Fruit fly (Drosophila melanogaster) whole organism, embryonic: ENCODE measurements around the gene CG1764.
A peak's percentile ranks its signal among the peaks of the same experiment; 100 is the strongest.

Source experiments
- Ada2b ChIP-seq: fragments of 200-800 bp; sonication (Bioruptor generic); IDR thresholded peaks from 2 replicates; pipeline ENCODE4 v1.3.6; 2022; ENCODE audit warnings: missing biosample characterization, missing genetic modification characterization
- Bdp1 ChIP-seq: fragments of 200-800 bp; sonication (Bioruptor generic); optimal IDR thresholded peaks from 3 replicates; lab custom pipeline; 2016; ENCODE audit warnings: missing biosample characterization, missing genetic modification characterization
- CG10209 ChIP-seq: fragments of 200-800 bp; sonication (Bioruptor generic); optimal IDR thresholded peaks from 3 replicates; lab custom pipeline; 2017; ENCODE audit warnings: missing biosample characterization, mild to moderate bottlenecking, missing genetic modification characterization, missing genetic modification reagents
- CG10274 ChIP-seq: fragments of 200-800 bp; sonication (Bioruptor generic); optimal IDR thresholded peaks from 3 replicates; lab custom pipeline; 2017; ENCODE audit warnings: missing biosample characterization, mild to moderate bottlenecking, missing genetic modification characterization
- CG10543 ChIP-seq: fragments of 200-800 bp; sonication (Bioruptor generic); optimal IDR thresholded peaks from 3 replicates; lab custom pipeline; 2017; ENCODE audit warnings: missing biosample characterization, mild to moderate bottlenecking, missing genetic modification characterization, moderate library complexity
- CG12071 ChIP-seq: fragments of 200-800 bp; sonication (Bioruptor generic); optimal IDR thresholded peaks from 3 replicates; lab custom pipeline; 2018; ENCODE audit warnings: missing biosample characterization, mild to moderate bottlenecking, missing genetic modification characterization
- CG12659 ChIP-seq: fragments of 200-800 bp; sonication (Bioruptor generic); optimal IDR thresholded peaks from 3 replicates; lab custom pipeline; 2017; ENCODE audit warnings: mild to moderate bottlenecking, missing biosample characterization, missing genetic modification reagents, missing genetic modification characterization
- CG12744 ChIP-seq: fragments of 200-800 bp; sonication (Bioruptor generic); optimal IDR thresholded peaks from 2 replicates; lab custom pipeline; 2016; ENCODE audit warnings: missing biosample characterization, missing genetic modification characterization
- CG13287 ChIP-seq: fragments of 200-800 bp; sonication (Bioruptor generic); IDR thresholded peaks from 2 replicates; pipeline ENCODE4 v1.3.6; 2022; ENCODE audit warnings: missing biosample characterization, missing genetic modification characterization; ENCODE audit not compliant: partially characterized antibody
- CG15514 ChIP-seq: fragments of 200-800 bp; sonication (Bioruptor generic); optimal IDR thresholded peaks from 3 replicates; lab custom pipeline; 2017; ENCODE audit warnings: missing biosample characterization, missing genetic modification characterization, mild to moderate bottlenecking, moderate library complexity, missing genetic modification reagents
- CG15601 ChIP-seq: fragments of 200-800 bp; sonication (Bioruptor generic); optimal IDR thresholded peaks from 3 replicates; lab custom pipeline; 2019; ENCODE audit warnings: missing biosample characterization, mild to moderate bottlenecking, missing genetic modification characterization, moderate library complexity
- CG33213 ChIP-seq: fragments of 200-800 bp; sonication (Bioruptor generic); optimal IDR thresholded peaks from 3 replicates; lab custom pipeline; 2016; ENCODE audit warnings: missing biosample characterization, missing genetic modification characterization
- CG33557 ChIP-seq: fragments of 200-800 bp; sonication (Bioruptor generic); optimal IDR thresholded peaks from 2 replicates; lab custom pipeline; 2019; ENCODE audit warnings: missing biosample characterization, mild to moderate bottlenecking, missing genetic modification characterization, moderate library complexity
- CG5245 ChIP-seq: fragments of 200-800 bp; sonication (Bioruptor generic); optimal IDR thresholded peaks from 3 replicates; lab custom pipeline; 2016; ENCODE audit warnings: missing biosample characterization, missing genetic modification characterization
- CG6765 ChIP-seq: fragments of 200-800 bp; sonication (Bioruptor generic); optimal IDR thresholded peaks from 3 replicates; lab custom pipeline; 2017; ENCODE audit warnings: missing biosample characterization, mild to moderate bottlenecking, missing genetic modification characterization
- CG7786 ChIP-seq: fragments of 200-800 bp; sonication (Bioruptor generic); optimal IDR thresholded peaks from 2 replicates; lab custom pipeline; 2016; ENCODE audit warnings: missing biosample characterization, missing genetic modification characterization
- CG9932 ChIP-seq: fragments of 200-800 bp; sonication (Bioruptor generic); IDR thresholded peaks from 2 replicates; pipeline ENCODE4 v1.3.6; 2022; ENCODE audit warnings: missing biosample characterization, missing genetic modification characterization
- CTCF ChIP-seq: fragments of 200-800 bp; sonication (Bioruptor generic); optimal IDR thresholded peaks from 2 replicates; lab custom pipeline; 2017; ENCODE audit warnings: missing biosample characterization, mild to moderate bottlenecking, missing genetic modification characterization, moderate library complexity
- Camta ChIP-seq: fragments of 200-800 bp; sonication (Bioruptor generic); optimal IDR thresholded peaks from 2 replicates; lab custom pipeline; 2016; ENCODE audit warnings: missing biosample characterization, missing genetic modification characterization
- D19A ChIP-seq: fragments of 200-800 bp; optimal IDR thresholded peaks from 3 replicates; lab custom pipeline; 2019; ENCODE audit warnings: missing biosample characterization, mild to moderate bottlenecking, missing genetic modification characterization, moderate library complexity
- Dip3 ChIP-seq: fragments of 200-800 bp; sonication (Bioruptor generic); optimal IDR thresholded peaks from 3 replicates; lab custom pipeline; 2016; ENCODE audit warnings: missing biosample characterization, missing genetic modification characterization
- Drgx ChIP-seq: fragments of 200-800 bp; sonication (Bioruptor generic); IDR thresholded peaks from 2 replicates; pipeline ENCODE4 v1.3.6; 2022; ENCODE audit warnings: missing biosample characterization, missing genetic modification characterization
- E2f2 ChIP-seq: fragments of 200-800 bp; sonication (Bioruptor generic); IDR thresholded peaks from 2 replicates; pipeline ENCODE4 v1.3.6; 2022; ENCODE audit warnings: missing biosample characterization, missing genetic modification characterization
- Eip74EF ChIP-seq, 2 experiments: fragments of 200-800 bp in 1 of 2; fragments of >200 bp in 1 of 2; sonication (Bioruptor generic) in 1 of 2; optimal IDR thresholded peaks; 2 replicates each; lab custom pipeline; 2017 to 2019; ENCODE audit warnings: missing biosample characterization in 2 of 2, missing genetic modification characterization in 2 of 2, mild to moderate bottlenecking in 1 of 2, moderate library complexity in 1 of 2
- Ets97D ChIP-seq: fragments of 200-800 bp; sonication (Bioruptor generic); optimal IDR thresholded peaks from 3 replicates; lab custom pipeline; 2016; ENCODE audit warnings: missing biosample characterization, missing genetic modification characterization
- Fer3 ChIP-seq: fragments of 200-800 bp; sonication (Bioruptor generic); optimal IDR thresholded peaks from 2 replicates; lab custom pipeline; 2018; ENCODE audit warnings: missing biosample characterization, mild to moderate bottlenecking, missing genetic modification characterization, moderate library complexity
- GATAe ChIP-seq: fragments of 200-800 bp; sonication (Bioruptor generic); conservative IDR thresholded peaks from 2 replicates; pipeline ENCODE4 v1.3.6; 2022; ENCODE audit warnings: missing biosample characterization, missing genetic modification characterization
- HmgZ ChIP-seq: fragments of 200-800 bp; sonication (Bioruptor generic); optimal IDR thresholded peaks from 2 replicates; lab custom pipeline; 2018; ENCODE audit warnings: missing biosample characterization, mild to moderate bottlenecking, missing genetic modification characterization
- Hmr ChIP-seq: fragments of 200-800 bp; sonication (Bioruptor generic); optimal IDR thresholded peaks from 3 replicates; lab custom pipeline; 2017; ENCODE audit warnings: mild to moderate bottlenecking, missing biosample characterization, missing genetic modification reagents, missing genetic modification characterization
- Hr78 ChIP-seq, 2 experiments: fragments of 200-800 bp in 1 of 2; fragments of >200 bp in 1 of 2; sonication (Bioruptor generic) in 1 of 2; optimal IDR thresholded peaks; 2 replicates each; lab custom pipeline; 2017 to 2019; ENCODE audit warnings: missing biosample characterization in 2 of 2, missing genetic modification characterization in 2 of 2, mild to moderate bottlenecking in 1 of 2, moderate library complexity in 1 of 2
- NfI ChIP-seq: fragments of 200-800 bp; sonication (Bioruptor generic); optimal IDR thresholded peaks from 3 replicates; lab custom pipeline; 2018; ENCODE audit warnings: missing biosample characterization, mild to moderate bottlenecking, missing genetic modification characterization, moderate library complexity
- PHDP ChIP-seq: fragments of 200-800 bp; sonication (Bioruptor generic); optimal IDR thresholded peaks from 3 replicates; lab custom pipeline; 2018; ENCODE audit warnings: missing biosample characterization, mild to moderate bottlenecking, missing genetic modification characterization, moderate library complexity
- Side ChIP-seq: fragments of 200-800 bp; sonication (Bioruptor generic); optimal IDR thresholded peaks from 2 replicates; lab custom pipeline; 2016; ENCODE audit warnings: missing biosample characterization, missing genetic modification characterization
- TFAM ChIP-seq: fragments of 200-800 bp; sonication (Bioruptor generic); optimal IDR thresholded peaks from 2 replicates; lab custom pipeline; 2017; ENCODE audit warnings: missing biosample characterization, missing genetic modification characterization, inconsistent platforms
- aop ChIP-seq: fragments of 200-800 bp; sonication (Bioruptor generic); IDR thresholded peaks from 2 replicates; pipeline ENCODE4 v1.3.6; 2022; ENCODE audit warnings: missing biosample characterization, missing genetic modification characterization
- bcd ChIP-seq: fragments of 200-800 bp; sonication (Bioruptor generic); optimal IDR thresholded peaks from 2 replicates; lab custom pipeline; 2017; ENCODE audit warnings: missing biosample characterization, mild to moderate bottlenecking, missing genetic modification characterization
- br ChIP-seq: fragments of >200 bp; optimal IDR thresholded peaks from 2 replicates; lab custom pipeline; 2017
- ci ChIP-seq: fragments of 200-800 bp; sonication (Bioruptor generic); IDR thresholded peaks from 3 replicates; pipeline ENCODE4 v1.3.6; 2022; ENCODE audit warnings: missing biosample characterization, missing genetic modification characterization
- grn ChIP-seq: fragments of 200-800 bp; sonication (Bioruptor generic); optimal IDR thresholded peaks from 3 replicates; lab custom pipeline; 2017; ENCODE audit warnings: missing biosample characterization, missing genetic modification characterization
- gro ChIP-seq: fragments of 200-800 bp; sonication (Bioruptor generic); optimal IDR thresholded peaks from 2 replicates; lab custom pipeline; 2016; ENCODE audit warnings: missing biosample characterization, missing genetic modification characterization
- lbe ChIP-seq: fragments of 200-800 bp; sonication (Bioruptor generic); optimal IDR thresholded peaks from 2 replicates; lab custom pipeline; 2016; ENCODE audit warnings: missing biosample characterization, mild to moderate bottlenecking, missing genetic modification characterization
- lilli ChIP-seq: fragments of 200-800 bp; sonication (Bioruptor generic); optimal IDR thresholded peaks from 3 replicates; lab custom pipeline; 2016; ENCODE audit warnings: missing biosample characterization, missing genetic modification characterization
- luna ChIP-seq: fragments of 200-800 bp; sonication (Bioruptor generic); optimal IDR thresholded peaks from 2 replicates; lab custom pipeline; 2016; ENCODE audit warnings: missing biosample characterization, missing genetic modification characterization
- otp ChIP-seq: fragments of 200-800 bp; sonication (Bioruptor generic); IDR thresholded peaks from 3 replicates; pipeline ENCODE4, ENCODE4 v1.3.6; 2022; ENCODE audit warnings: missing biosample characterization, missing genetic modification characterization
- pan ChIP-seq, 4 experiments: fragments of >200 bp in 3 of 4; fragments of 200-800 bp in 1 of 4; sonication (Bioruptor generic) in 1 of 4; optimal IDR thresholded peaks in 3 of 4; IDR thresholded peaks in 1 of 4; 2 replicates each; pipeline versions ENCODE4 v1.3.6 to Lab custom; 2017 to 2022; ENCODE audit warnings: missing biosample characterization in 2 of 4, missing genetic modification characterization in 2 of 4, mixed read lengths in 1 of 4
- run ChIP-seq: fragments of 200-800 bp; sonication (Bioruptor generic); optimal IDR thresholded peaks from 3 replicates; lab custom pipeline; 2018; ENCODE audit warnings: missing biosample characterization, mild to moderate bottlenecking, missing genetic modification characterization
- sens ChIP-seq: fragments of 200-800 bp; sonication (Bioruptor generic); peaks from one replicate; lab custom pipeline; 2016; ENCODE audit warnings: missing biosample characterization, missing genetic modification characterization
- stwl ChIP-seq: fragments of 200-800 bp; sonication (Bioruptor generic); optimal IDR thresholded peaks from 3 replicates; lab custom pipeline; 2018; ENCODE audit warnings: missing biosample characterization, mild to moderate bottlenecking, missing genetic modification characterization, moderate library complexity
- zfh2 ChIP-seq: fragments of 200-800 bp; sonication (Bioruptor generic); optimal IDR thresholded peaks from 2 replicates; lab custom pipeline; 2016; ENCODE audit warnings: missing biosample characterization, missing genetic modification characterization

Gene CG1764

dm6 chrX:13334434-13335146 is 32.4 kb upstream of the CG1764 start (continued):
- TF ChIP-seq Drgx: peak; percentile 14; the same call in 1 of the 2 replicates
- TF ChIP-seq CG12744: no peak
- no peak for TF ChIP-seq otp
- peak; percentile 21 for TF ChIP-seq CG10209 (GFP tag; lab: Kevin White, UChicago)
- TF ChIP-seq CG15601 (tag; lab: Kevin White, UChicago): peak; percentile 84
- peak; percentile 95 for TF ChIP-seq E2f2 (GFP tag; lab: Robert Waterston, UW)
- peak; percentile 15 for TF ChIP-seq CG7786
- TF ChIP-seq Ets97D: peak; percentile 72
- TF ChIP-seq HmgZ (tag; lab: Kevin White, UChicago): peak; percentile 63
- peak; percentile 20 for TF ChIP-seq bcd (GFP tag; lab: Kevin White, UChicago)
- peak; percentile 36 for TF ChIP-seq run (tag; lab: Kevin White, UChicago)
- peak; percentile 28 for TF ChIP-seq Fer3
- peak; percentile 96 for TF ChIP-seq stwl
- TF ChIP-seq Side (GFP tag; lab: Kevin White, UChicago): peak; percentile 44
- peak; percentile 32 for TF ChIP-seq Camta (GFP tag; lab: Kevin White, UChicago)
- no peak for TF ChIP-seq br (lab: Kevin White, UChicago)
- peak; percentile 9 for TF ChIP-seq CG5245
- peak; percentile 5 for TF ChIP-seq Bdp1 (GFP tag; lab: Kevin White, UChicago)
- TF ChIP-seq CG6765 (GFP tag; lab: Kevin White, UChicago): peak; percentile 29
- TF ChIP-seq Ada2b (GFP tag; lab: Robert Waterston, UW): no peak
- TF ChIP-seq CG12071 (GFP tag; lab: Kevin White, UChicago): no peak
- no peak for TF ChIP-seq D19A (tag; lab: Kevin White, UChicago)
- TF ChIP-seq CG12659 (GFP tag; lab: Kevin White, UChicago): peak; percentile 51
- TF ChIP-seq CG9932: peak; percentile 70
- peak; percentile 51 for TF ChIP-seq Dip3 (GFP tag; lab: Kevin White, UChicago)
- TF ChIP-seq Hr78 (GFP tag; optimal IDR thresholded peaks at IDR 0.05; lab: Kevin White, UChicago): peak in 1 of 2 experiments; percentile 91
- TF ChIP-seq CG33213: peak; percentile 57
- TF ChIP-seq CG13287 (GFP tag; lab: Robert Waterston, UW): peak; percentile 38; the same call in 1 of the 2 replicates
- TF ChIP-seq luna (GFP tag; lab: Kevin White, UChicago): peak; percentile 54
- TF ChIP-seq GATAe: peak; percentile 9; the same call in 1 of the 2 replicates
- peak; percentile 42 for TF ChIP-seq CG10543
- TF ChIP-seq aop (GFP tag; lab: Robert Waterston, UW): no peak
- peak; percentile 85 for TF ChIP-seq grn (GFP tag; lab: Kevin White, UChicago)
- TF ChIP-seq lbe (GFP tag; lab: Kevin White, UChicago): peak; percentile 53
- peak; percentile 42; the same call in 2 of the 3 replicates for TF ChIP-seq ci (GFP tag; lab: Robert Waterston, UW)
- peak; percentile 51 for TF ChIP-seq Hmr (GFP tag; lab: Kevin White, UChicago)
- TF ChIP-seq CG15514 (GFP tag; lab: Kevin White, UChicago): peak; percentile 56
- TF ChIP-seq TFAM: no peak
- TF ChIP-seq lilli: peak; percentile 65
- no peak for TF ChIP-seq CG33557
- no peak for TF ChIP-seq Eip74EF (GFP tag; optimal IDR thresholded peaks at IDR 0.05; lab: Kevin White, UChicago)
- peak; percentile 3 for TF ChIP-seq PHDP (tag; lab: Kevin White, UChicago)
- peak; percentile 29 for TF ChIP-seq CTCF (GFP tag; lab: Kevin White, UChicago)
- TF ChIP-seq zfh2 (GFP tag; lab: Kevin White, UChicago): peak; percentile 46
- peak; percentile 83 for TF ChIP-seq sens (GFP tag; lab: Kevin White, UChicago)
- no peak for TF ChIP-seq CG10274 (GFP tag; lab: Kevin White, UChicago)
- no peak for TF ChIP-seq pan (optimal IDR thresholded peaks at IDR 0.05; lab: Kevin White, UChicago)
- TF ChIP-seq pan (GFP tag; optimal IDR thresholded peaks at IDR 0.05 in 1 of 2, IDR thresholded peaks at IDR 0.05 in 1 of 2): peak in 1 of 2 experiments; percentile 23
- peak; percentile 58 for TF ChIP-seq gro (GFP tag; lab: Kevin White, UChicago)
- peak; percentile 47 for TF ChIP-seq NfI (GFP tag; lab: Kevin White, UChicago)
